Worm (Caenorhabditis elegans): ENCODE results near the gene col-130.

DNA sequence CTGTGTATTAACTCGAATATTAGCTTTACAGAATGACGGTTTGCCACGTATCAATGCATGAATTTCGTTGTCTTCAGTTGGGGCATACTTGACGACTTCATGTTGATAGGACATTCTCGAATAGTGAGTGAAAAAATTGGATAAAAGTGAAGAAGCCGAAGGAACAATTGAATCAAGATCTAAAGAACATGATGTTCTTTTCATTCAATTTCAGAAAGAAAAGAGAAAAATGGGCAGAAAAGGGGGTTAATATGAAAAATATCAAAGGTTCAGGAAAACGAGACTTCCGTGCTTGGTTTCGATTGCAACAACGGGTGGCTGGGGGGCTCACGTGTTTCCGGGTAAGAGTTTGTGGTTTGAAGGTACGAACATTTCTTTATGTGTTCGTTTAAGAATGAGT, 13.7 kb downstream of the col-130 start:
- TF ChIP-seq unc-39 (tag; optimal IDR thresholded peaks at IDR 0.05) (no peak), nhr-23 (tag; optimal IDR thresholded peaks at IDR 0.05) (no peak), R02D3.7 (tag; optimal IDR thresholded peaks at IDR 0.05) (no peak), ceh-82 (tag; optimal IDR thresholded peaks at IDR 0.05) (no peak), aly-2 (tag; optimal IDR thresholded peaks at IDR 0.05) (no peak), elt-1 (tag; optimal IDR thresholded peaks at IDR 0.05) (no peak), nhr-77 (tag; optimal IDR thresholded peaks at IDR 0.05) (no peak), ztf-4 (tag; optimal IDR thresholded peaks at IDR 0.05) (no peak), lin-39 (tag; optimal IDR thresholded peaks at IDR 0.05) (no peak), ceh-16 (tag; optimal IDR thresholded peaks at IDR 0.05) (no peak), nhr-28 (tag; optimal IDR thresholded peaks at IDR 0.05) (no peak), nhr-12 (tag; optimal IDR thresholded peaks at IDR 0.05) (no peak), nhr-11 (tag; optimal IDR thresholded peaks at IDR 0.05) (no peak)
